Worm (Caenorhabditis elegans) whole organism, L4/young adult: Measurements from ENCODE around the gene srsx-15.

Experiments
- W03F9.2 ChIP-seq: fragments of 150-350 bp; optimal IDR thresholded peaks from 2 replicates; lab custom pipeline; 2014; ENCODE audit warnings: missing biosample characterization, missing genetic modification characterization
- dao-5 ChIP-seq: sonication (generic microtip); optimal IDR thresholded peaks from 2 replicates; lab custom pipeline; 2016; ENCODE audit warnings: missing genotype, missing genetic modification characterization, moderate library complexity, missing compliant biosample characterization
- him-1 ChIP-seq: sonication (generic microtip); optimal IDR thresholded peaks from 2 replicates; lab custom pipeline; 2016; ENCODE audit warnings: missing genotype, missing genetic modification reagents, missing genetic modification characterization, missing compliant biosample characterization

DNA sequence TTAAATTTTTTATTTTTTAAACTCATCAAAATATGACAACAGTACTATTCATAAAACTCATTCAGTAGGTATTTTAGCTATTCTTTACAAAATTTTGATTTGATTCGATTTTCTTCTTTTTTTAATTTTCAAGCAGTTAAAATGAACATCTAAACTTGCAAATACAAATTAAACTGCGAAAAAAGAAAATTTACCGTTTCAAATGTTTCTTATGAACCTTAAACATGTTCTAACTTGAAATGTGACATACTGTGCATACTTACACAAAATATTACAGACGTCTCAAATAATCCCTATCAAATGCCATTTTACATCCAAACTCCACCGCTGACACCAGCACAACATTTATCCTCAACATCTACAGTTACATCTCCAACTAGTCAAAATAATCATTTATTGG is 39.2 kb downstream of the srsx-15 start, which contains the start of gene fkh-7:
- TF ChIP-seq W03F9.2 (no peak), him-1 (tag; lab: Kevin White, UChicago) (no peak), dao-5 (tag; lab: Kevin White, UChicago) (no peak)
